Fruit fly (Drosophila melanogaster) whole organism, embryonic: ENCODE data around the gene AlaRS.

Experiments
- Awh ChIP-seq: fragments of 200-800 bp; sonication (Bioruptor generic); IDR thresholded peaks from 2 replicates; pipeline ENCODE4, ENCODE4 v1.3.6; 2022; ENCODE audit warnings: missing biosample characterization, missing genetic modification characterization
- Bteb2 ChIP-seq: fragments of 200-800 bp; sonication (Bioruptor generic); optimal IDR thresholded peaks from 2 replicates; lab custom pipeline; 2016; ENCODE audit warnings: missing biosample characterization, missing genetic modification characterization
- CG10654 ChIP-seq: fragments of 200-800 bp; sonication (Bioruptor generic); optimal IDR thresholded peaks from 2 replicates; lab custom pipeline; 2016; ENCODE audit warnings: missing biosample characterization, missing genetic modification characterization
- CG12942 ChIP-seq: fragments of 200-800 bp; sonication (Bioruptor generic); optimal IDR thresholded peaks from 3 replicates; lab custom pipeline; 2016; ENCODE audit warnings: missing biosample characterization, missing genetic modification characterization
- CG2129 ChIP-seq: fragments of 200-800 bp; sonication (Bioruptor generic); IDR thresholded peaks from 2 replicates; pipeline ENCODE4 v1.3.6; 2022; ENCODE audit warnings: missing biosample characterization, missing genetic modification characterization; ENCODE audit not compliant: partially characterized antibody
- CG2202 ChIP-seq: fragments of 200-800 bp; sonication (Bioruptor generic); optimal IDR thresholded peaks from 2 replicates; lab custom pipeline; 2018; ENCODE audit warnings: missing biosample characterization, mild to moderate bottlenecking, missing genetic modification characterization
- CG3065 ChIP-seq: fragments of 200-800 bp; sonication (Bioruptor generic); optimal IDR thresholded peaks from 2 replicates; lab custom pipeline; 2016; ENCODE audit warnings: missing biosample characterization, missing genetic modification characterization
- CG3726 ChIP-seq: fragments of 200-800 bp; sonication (Bioruptor generic); IDR thresholded peaks from 3 replicates; pipeline ENCODE4, ENCODE4 v1.3.6; 2022; ENCODE audit warnings: missing biosample characterization, missing genetic modification characterization
- CG4730 ChIP-seq: fragments of 200-800 bp; sonication (Bioruptor generic); IDR thresholded peaks from 2 replicates; pipeline ENCODE4 v1.3.6; 2022; ENCODE audit warnings: missing biosample characterization, missing genetic modification characterization
- CG6683 ChIP-seq: fragments of 200-800 bp; sonication (Bioruptor generic); optimal IDR thresholded peaks from 2 replicates; lab custom pipeline; 2017; ENCODE audit warnings: missing biosample characterization, mild to moderate bottlenecking, missing genetic modification characterization, missing genetic modification reagents
- CG6791 ChIP-seq: fragments of 200-800 bp; sonication (Bioruptor generic); IDR thresholded peaks from 3 replicates; pipeline ENCODE4 v1.3.6; 2022; ENCODE audit warnings: missing biosample characterization, missing genetic modification characterization; ENCODE audit not compliant: partially characterized antibody
- CG7786 ChIP-seq: fragments of 200-800 bp; sonication (Bioruptor generic); optimal IDR thresholded peaks from 2 replicates; lab custom pipeline; 2016; ENCODE audit warnings: missing biosample characterization, missing genetic modification characterization
- CG7963 ChIP-seq: fragments of 200-800 bp; sonication (Bioruptor generic); IDR thresholded peaks from 3 replicates; pipeline ENCODE4 v1.3.6; 2022; ENCODE audit warnings: missing biosample characterization, missing genetic modification characterization; ENCODE audit not compliant: partially characterized antibody
- CG8478 ChIP-seq: fragments of >200 bp; optimal IDR thresholded peaks from 2 replicates; lab custom pipeline; 2018
- CG9215 ChIP-seq: fragments of 200-800 bp; sonication (Bioruptor generic); IDR thresholded peaks from 2 replicates; pipeline ENCODE4 v1.3.6; 2022; ENCODE audit warnings: missing biosample characterization, missing genetic modification characterization
- CG9609 ChIP-seq: fragments of 200-800 bp; sonication (Bioruptor generic); optimal IDR thresholded peaks from 3 replicates; lab custom pipeline; 2016; ENCODE audit warnings: missing biosample characterization, missing genetic modification characterization
- Dip2 ChIP-seq: fragments of 200-800 bp; sonication (Bioruptor generic); IDR thresholded peaks from 2 replicates; pipeline ENCODE4 v1.3.6; 2022; ENCODE audit warnings: missing biosample characterization, missing genetic modification characterization
- Dref ChIP-seq: fragments of 200-800 bp; sonication (Bioruptor generic); IDR thresholded peaks from 2 replicates; pipeline ENCODE4 v1.3.6; 2022; ENCODE audit warnings: missing biosample characterization, missing genetic modification characterization
- Gsc ChIP-seq: fragments of 200-800 bp; sonication (Bioruptor generic); IDR thresholded peaks from 2 replicates; pipeline ENCODE4 v1.3.6; 2022; ENCODE audit warnings: missing biosample characterization, missing genetic modification characterization
- HHEX ChIP-seq: fragments of 200-800 bp; sonication (Bioruptor generic); optimal IDR thresholded peaks from 3 replicates; lab custom pipeline; 2017; ENCODE audit warnings: missing biosample characterization, mild to moderate bottlenecking, missing genetic modification characterization, missing genetic modification reagents
- Hand ChIP-seq: fragments of 200-800 bp; sonication (Bioruptor generic); optimal IDR thresholded peaks from 2 replicates; lab custom pipeline; 2017; ENCODE audit warnings: mild to moderate bottlenecking, missing biosample characterization, missing genetic modification reagents, missing genetic modification characterization
- Hr3 ChIP-seq: fragments of 200-800 bp; sonication (Bioruptor generic); optimal IDR thresholded peaks from 3 replicates; lab custom pipeline; 2016; ENCODE audit warnings: missing biosample characterization, missing genetic modification characterization
- Hr78 ChIP-seq, 2 experiments: fragments of 200-800 bp in 1 of 2; fragments of >200 bp in 1 of 2; sonication (Bioruptor generic) in 1 of 2; optimal IDR thresholded peaks; 2 replicates each; lab custom pipeline; 2017 to 2019; ENCODE audit warnings: missing biosample characterization in 2 of 2, missing genetic modification characterization in 2 of 2, mild to moderate bottlenecking in 1 of 2, moderate library complexity in 1 of 2
- Scr ChIP-seq: fragments of 200-800 bp; sonication (Bioruptor generic); IDR thresholded peaks from 2 replicates; pipeline ENCODE4 v1.3.6; 2022; ENCODE audit warnings: missing biosample characterization, missing genetic modification characterization; ENCODE audit not compliant: partially characterized antibody
- Sox102F ChIP-seq: fragments of 200-800 bp; sonication (Bioruptor generic); optimal IDR thresholded peaks from 2 replicates; lab custom pipeline; 2018; ENCODE audit warnings: missing biosample characterization, mild to moderate bottlenecking, missing genetic modification characterization, moderate library complexity
- Sry-δ ChIP-seq: fragments of 200-800 bp; sonication (Bioruptor generic); optimal IDR thresholded peaks from 2 replicates; lab custom pipeline; 2016; ENCODE audit warnings: missing biosample characterization, missing genetic modification characterization
- Taf1 ChIP-seq: fragments of 200-800 bp; sonication (Bioruptor generic); IDR thresholded peaks from 2 replicates; pipeline ENCODE4 v1.3.6; 2022; ENCODE audit warnings: missing biosample characterization, missing genetic modification characterization
- chif ChIP-seq, 2 experiments: fragments of 200-800 bp; sonication (Bioruptor generic); optimal IDR thresholded peaks; 3 replicates each; lab custom pipeline; 2016; ENCODE audit warnings: missing biosample characterization in 2 of 2, missing genetic modification characterization in 2 of 2
- dmrt99B ChIP-seq: fragments of 200-800 bp; sonication (Bioruptor generic); optimal IDR thresholded peaks from 2 replicates; lab custom pipeline; 2018; ENCODE audit warnings: missing biosample characterization, mild to moderate bottlenecking, missing genetic modification characterization, moderate library complexity
- fd64A ChIP-seq: fragments of 200-800 bp; sonication (Bioruptor generic); optimal IDR thresholded peaks from 3 replicates; lab custom pipeline; 2018; ENCODE audit warnings: missing biosample characterization, mild to moderate bottlenecking, missing genetic modification characterization
- fru ChIP-seq: fragments of >200 bp; optimal IDR thresholded peaks from 2 replicates; lab custom pipeline; 2017
- gcm2 ChIP-seq: fragments of 200-800 bp; sonication (Bioruptor generic); optimal IDR thresholded peaks from 2 replicates; lab custom pipeline; 2016; ENCODE audit warnings: missing biosample characterization, missing genetic modification characterization
- h ChIP-seq: fragments of >200 bp; optimal IDR thresholded peaks from 2 replicates; lab custom pipeline; 2017
- oc ChIP-seq: fragments of 200-800 bp; sonication (Bioruptor generic); optimal IDR thresholded peaks from 2 replicates; lab custom pipeline; 2018; ENCODE audit warnings: missing biosample characterization, mild to moderate bottlenecking, missing genetic modification characterization, moderate library complexity
- org-1 ChIP-seq: fragments of 200-800 bp; sonication (Bioruptor generic); optimal IDR thresholded peaks from 2 replicates; lab custom pipeline; 2017; ENCODE audit warnings: missing biosample characterization, missing genetic modification characterization
- p53 ChIP-seq: fragments of 200-800 bp; sonication (Bioruptor generic); optimal IDR thresholded peaks from 2 replicates; lab custom pipeline; 2016; ENCODE audit warnings: missing biosample characterization, missing genetic modification characterization
- pita ChIP-seq: fragments of 200-800 bp; sonication (Bioruptor generic); optimal IDR thresholded peaks from 2 replicates; lab custom pipeline; 2017; ENCODE audit warnings: missing biosample characterization, mild to moderate bottlenecking, missing genetic modification characterization
- pnt ChIP-seq: fragments of 200-800 bp; sonication (Bioruptor generic); optimal IDR thresholded peaks from 3 replicates; lab custom pipeline; 2016; ENCODE audit warnings: missing biosample characterization, missing genetic modification characterization
- psq ChIP-seq: fragments of 200-800 bp; sonication (Bioruptor generic); optimal IDR thresholded peaks from 2 replicates; lab custom pipeline; 2017; ENCODE audit warnings: missing biosample characterization, missing genetic modification characterization
- salm ChIP-seq: fragments of 200-800 bp; sonication (Bioruptor generic); optimal IDR thresholded peaks from 2 replicates; lab custom pipeline; 2018; ENCODE audit warnings: missing biosample characterization, mild to moderate bottlenecking, missing genetic modification characterization
- seq ChIP-seq: fragments of 200-800 bp; sonication (Bioruptor generic); IDR thresholded peaks from 2 replicates; pipeline ENCODE4 v1.3.6; 2022; ENCODE audit warnings: missing biosample characterization, missing genetic modification characterization
- slp2 ChIP-seq: fragments of 200-800 bp; sonication (Bioruptor generic); optimal IDR thresholded peaks from 2 replicates; lab custom pipeline; 2016; ENCODE audit warnings: missing biosample characterization, missing genetic modification characterization
- stc ChIP-seq: fragments of 200-800 bp; sonication (Bioruptor generic); IDR thresholded peaks from 2 replicates; pipeline ENCODE4 v1.3.6; 2022; ENCODE audit warnings: missing biosample characterization, missing genetic modification characterization
- tio ChIP-seq: fragments of 200-800 bp; sonication (Bioruptor generic); optimal IDR thresholded peaks from 2 replicates; lab custom pipeline; 2017; ENCODE audit warnings: missing biosample characterization, missing genetic modification characterization, inconsistent platforms
- yki ChIP-seq: fragments of >200 bp; optimal IDR thresholded peaks from 3 replicates; lab custom pipeline; 2018

AlaRS gene

dm6 chr2L:8376717-8377116 is 4.8 kb downstream of the AlaRS start, which contains the start of the genes CG13390 and CG17294 (continued):
- TF ChIP-seq CG6683 (GFP tag; lab: Kevin White, UChicago) (peak; percentile 99), fru (lab: Kevin White, UChicago) (no peak), CG9609 (GFP tag; lab: Kevin White, UChicago) (peak; percentile 91), seq (GFP tag; lab: Robert Waterston, UW) (peak; percentile 99), org-1 (GFP tag; lab: Kevin White, UChicago) (peak; percentile 98), tio (peak; percentile 98), gcm2 (GFP tag; lab: Kevin White, UChicago) (peak; percentile 92), pita (GFP tag; lab: Kevin White, UChicago) (no peak), CG7786 (peak; percentile 91), pnt (GFP tag; lab: Kevin White, UChicago) (peak; percentile 93), CG2202 (tag; lab: Kevin White, UChicago) (peak; percentile 99), CG10654 (peak; percentile 99), CG3726 (GFP tag; lab: Robert Waterston, UW) (peak; percentile 99), Gsc (GFP tag; lab: Robert Waterston, UW) (peak; percentile 98), oc (tag; lab: Kevin White, UChicago) (peak; percentile 100), Scr (GFP tag; lab: Robert Waterston, UW) (peak; percentile 79), Taf1 (GFP tag; lab: Robert Waterston, UW) (peak; percentile 99), CG7963 (GFP tag; lab: Robert Waterston, UW) (peak; percentile 58), Awh (GFP tag; lab: Robert Waterston, UW) (peak; percentile 100), CG12942 (GFP tag; lab: Kevin White, UChicago) (peak; percentile 99), yki (no peak), salm (tag; lab: Kevin White, UChicago) (peak; percentile 99), slp2 (GFP tag; lab: Kevin White, UChicago) (peak; percentile 88), Dref (GFP tag; lab: Robert Waterston, UW) (peak; percentile 65), h (no peak), Dip2 (GFP tag; lab: Robert Waterston, UW) (peak; percentile 79), CG3065 (GFP tag; lab: Kevin White, UChicago) (peak; percentile 97), Sox102F (GFP tag; lab: Kevin White, UChicago) (peak; percentile 100), Sry-δ (peak; percentile 63), Hr78 (GFP tag; optimal IDR thresholded peaks at IDR 0.05; lab: Kevin White, UChicago) (peak in 1 of 2 experiments; percentile 97), Hand (GFP tag; lab: Kevin White, UChicago) (peak; percentile 99), HHEX (GFP tag; lab: Kevin White, UChicago) (peak; percentile 100), CG9215 (GFP tag; lab: Robert Waterston, UW) (peak; percentile 99), CG2129 (GFP tag; lab: Robert Waterston, UW) (peak; percentile 51; the same call in 1 of the 2 replicates), Bteb2 (peak; percentile 98), stc (peak; percentile 100), fd64A (GFP tag; lab: Kevin White, UChicago) (peak; percentile 98), dmrt99B (tag; lab: Kevin White, UChicago) (peak; percentile 100), CG8478 (lab: Kevin White, UChicago) (no peak), Hr3 (GFP tag; lab: Kevin White, UChicago) (peak; percentile 99), chif (GFP tag; optimal IDR thresholded peaks at IDR 0.05; lab: Kevin White, UChicago) (peak; percentile 87 to 95), psq (GFP tag; lab: Kevin White, UChicago) (peak; percentile 97), p53 (peak; percentile 23), CG6791 (peak; percentile 64), CG4730 (peak; percentile 99)
